Fruit fly (Drosophila melanogaster) whole organism, embryonic: ENCODE measurements around the gene CG46439.

ENCODE experiments used
- Atf6 ChIP-seq: fragments of 200-800 bp; sonication (Bioruptor generic); IDR thresholded peaks from 2 replicates; pipeline ENCODE4 v1.3.6; 2022; ENCODE audit warnings: missing biosample characterization, missing genetic modification characterization
- CG10462 ChIP-seq: fragments of 200-800 bp; sonication (Bioruptor generic); optimal IDR thresholded peaks from 2 replicates; lab custom pipeline; 2016; ENCODE audit warnings: missing biosample characterization, missing genetic modification characterization
- CG12155 ChIP-seq: fragments of 200-800 bp; sonication (Bioruptor generic); optimal IDR thresholded peaks from 3 replicates; lab custom pipeline; 2016; ENCODE audit warnings: missing biosample characterization, missing genetic modification characterization
- CG12219 ChIP-seq: fragments of 200-800 bp; sonication (Bioruptor generic); optimal IDR thresholded peaks from 3 replicates; lab custom pipeline; 2018; ENCODE audit warnings: missing biosample characterization, mild to moderate bottlenecking, missing genetic modification characterization
- CG12236 ChIP-seq: fragments of 200-800 bp; sonication (Bioruptor generic); optimal IDR thresholded peaks from 2 replicates; lab custom pipeline; 2016; ENCODE audit warnings: missing biosample characterization, missing genetic modification characterization
- CG12391 ChIP-seq: fragments of 200-800 bp; sonication (Bioruptor generic); optimal IDR thresholded peaks from 3 replicates; lab custom pipeline; 2018; ENCODE audit warnings: missing biosample characterization, mild to moderate bottlenecking, missing genetic modification characterization, moderate library complexity
- CG12942 ChIP-seq: fragments of 200-800 bp; sonication (Bioruptor generic); optimal IDR thresholded peaks from 3 replicates; lab custom pipeline; 2016; ENCODE audit warnings: missing biosample characterization, missing genetic modification characterization
- CG16779 ChIP-seq: fragments of 200-800 bp; sonication (Bioruptor generic); IDR thresholded peaks from 2 replicates; pipeline ENCODE4 v1.3.6; 2022; ENCODE audit warnings: missing biosample characterization, missing genetic modification characterization
- CG17385 ChIP-seq: fragments of 200-800 bp; sonication (Bioruptor generic); optimal IDR thresholded peaks from 3 replicates; lab custom pipeline; 2018; ENCODE audit warnings: missing biosample characterization, mild to moderate bottlenecking, missing genetic modification characterization
- CG30020 ChIP-seq: fragments of 200-800 bp; optimal IDR thresholded peaks from 2 replicates; lab custom pipeline; 2019; ENCODE audit warnings: missing biosample characterization, mild to moderate bottlenecking, missing genetic modification characterization, moderate library complexity
- CG30403 ChIP-seq: fragments of 200-800 bp; sonication (Bioruptor generic); optimal IDR thresholded peaks from 3 replicates; lab custom pipeline; 2016; ENCODE audit warnings: missing biosample characterization, missing genetic modification characterization
- CG3281 ChIP-seq: fragments of 200-800 bp; sonication (Bioruptor generic); optimal IDR thresholded peaks from 3 replicates; lab custom pipeline; 2017; ENCODE audit warnings: missing biosample characterization, mild to moderate bottlenecking, missing genetic modification characterization
- CG33213 ChIP-seq: fragments of 200-800 bp; sonication (Bioruptor generic); optimal IDR thresholded peaks from 3 replicates; lab custom pipeline; 2016; ENCODE audit warnings: missing biosample characterization, missing genetic modification characterization
- CG34376 ChIP-seq: fragments of 200-800 bp; sonication (Bioruptor generic); optimal IDR thresholded peaks from 2 replicates; lab custom pipeline; 2018; ENCODE audit warnings: missing biosample characterization, mild to moderate bottlenecking, missing genetic modification characterization
- CG4360 ChIP-seq: fragments of 200-800 bp; sonication (Bioruptor generic); IDR thresholded peaks from 2 replicates; pipeline ENCODE4 v1.3.6; 2022; ENCODE audit warnings: missing biosample characterization, missing genetic modification characterization
- CG6689 ChIP-seq: fragments of 200-800 bp; sonication (Bioruptor generic); IDR thresholded peaks from 2 replicates; pipeline ENCODE4 v1.3.6; 2022; ENCODE audit warnings: missing biosample characterization, missing genetic modification characterization
- CG7786 ChIP-seq: fragments of 200-800 bp; sonication (Bioruptor generic); optimal IDR thresholded peaks from 2 replicates; lab custom pipeline; 2016; ENCODE audit warnings: missing biosample characterization, missing genetic modification characterization
- CG8089 ChIP-seq: fragments of 200-800 bp; sonication (Bioruptor generic); optimal IDR thresholded peaks from 3 replicates; lab custom pipeline; 2016; ENCODE audit warnings: missing biosample characterization, missing genetic modification characterization
- CG8924 ChIP-seq: fragments of 200-800 bp; optimal IDR thresholded peaks from 3 replicates; lab custom pipeline; 2019; ENCODE audit warnings: missing biosample characterization, mild to moderate bottlenecking, missing genetic modification characterization, moderate library complexity
- Dfd ChIP-seq, 2 experiments: fragments of >200 bp; optimal IDR thresholded peaks; 2 replicates each; lab custom pipeline; 2017; ENCODE audit warnings: missing biosample characterization in 2 of 2, missing genetic modification characterization in 2 of 2
- Dip2 ChIP-seq: fragments of 200-800 bp; sonication (Bioruptor generic); IDR thresholded peaks from 2 replicates; pipeline ENCODE4 v1.3.6; 2022; ENCODE audit warnings: missing biosample characterization, missing genetic modification characterization
- Dref ChIP-seq: fragments of 200-800 bp; sonication (Bioruptor generic); IDR thresholded peaks from 2 replicates; pipeline ENCODE4 v1.3.6; 2022; ENCODE audit warnings: missing biosample characterization, missing genetic modification characterization
- Ets97D ChIP-seq: fragments of 200-800 bp; sonication (Bioruptor generic); optimal IDR thresholded peaks from 3 replicates; lab custom pipeline; 2016; ENCODE audit warnings: missing biosample characterization, missing genetic modification characterization
- Fer1 ChIP-seq: fragments of 200-800 bp; sonication (Bioruptor generic); optimal IDR thresholded peaks from 2 replicates; lab custom pipeline; 2017; ENCODE audit warnings: missing biosample characterization, mild to moderate bottlenecking, missing genetic modification characterization
- Fer2 ChIP-seq: fragments of 200-800 bp; sonication (Bioruptor generic); optimal IDR thresholded peaks from 2 replicates; lab custom pipeline; 2018; ENCODE audit warnings: missing biosample characterization, mild to moderate bottlenecking, missing genetic modification characterization, moderate library complexity
- GATAe ChIP-seq: fragments of 200-800 bp; sonication (Bioruptor generic); conservative IDR thresholded peaks from 2 replicates; pipeline ENCODE4 v1.3.6; 2022; ENCODE audit warnings: missing biosample characterization, missing genetic modification characterization
- HmgZ ChIP-seq: fragments of 200-800 bp; sonication (Bioruptor generic); optimal IDR thresholded peaks from 2 replicates; lab custom pipeline; 2018; ENCODE audit warnings: missing biosample characterization, mild to moderate bottlenecking, missing genetic modification characterization
- Hmr ChIP-seq: fragments of 200-800 bp; sonication (Bioruptor generic); optimal IDR thresholded peaks from 3 replicates; lab custom pipeline; 2017; ENCODE audit warnings: mild to moderate bottlenecking, missing biosample characterization, missing genetic modification reagents, missing genetic modification characterization
- Hsf ChIP-seq: fragments of 200-800 bp; sonication (Bioruptor generic); optimal IDR thresholded peaks from 3 replicates; lab custom pipeline; 2016; ENCODE audit warnings: missing biosample characterization, missing genetic modification characterization
- Nf-YC ChIP-seq: fragments of 200-800 bp; optimal IDR thresholded peaks from 3 replicates; lab custom pipeline; 2019; ENCODE audit warnings: missing biosample characterization, mild to moderate bottlenecking, missing genetic modification characterization, moderate library complexity
- Oli ChIP-seq: fragments of 200-800 bp; sonication (Bioruptor generic); optimal IDR thresholded peaks from 2 replicates; lab custom pipeline; 2018; ENCODE audit warnings: missing biosample characterization, mild to moderate bottlenecking, missing genetic modification characterization, moderate library complexity
- Optix ChIP-seq: fragments of 200-800 bp; sonication (Bioruptor generic); IDR thresholded peaks from 3 replicates; pipeline ENCODE4 v1.3.6; 2022; ENCODE audit warnings: missing biosample characterization, missing genetic modification characterization
- Poxn ChIP-seq: fragments of 200-800 bp; sonication (Bioruptor generic); IDR thresholded peaks from 2 replicates; pipeline ENCODE4 v1.3.6; 2022; ENCODE audit warnings: missing biosample characterization, missing genetic modification characterization
- Scr ChIP-seq: fragments of 200-800 bp; sonication (Bioruptor generic); IDR thresholded peaks from 2 replicates; pipeline ENCODE4 v1.3.6; 2022; ENCODE audit warnings: missing biosample characterization, missing genetic modification characterization; ENCODE audit not compliant: partially characterized antibody
- Xbp1 ChIP-seq: fragments of 200-800 bp; sonication (Bioruptor generic); optimal IDR thresholded peaks from 3 replicates; lab custom pipeline; 2016; ENCODE audit warnings: missing biosample characterization, mild to moderate bottlenecking, missing genetic modification characterization
- ac ChIP-seq: fragments of 200-800 bp; sonication (Bioruptor generic); optimal IDR thresholded peaks from 3 replicates; lab custom pipeline; 2017; ENCODE audit warnings: missing biosample characterization, mild to moderate bottlenecking, missing genetic modification characterization
- bcd ChIP-seq: fragments of 200-800 bp; sonication (Bioruptor generic); optimal IDR thresholded peaks from 2 replicates; lab custom pipeline; 2017; ENCODE audit warnings: missing biosample characterization, mild to moderate bottlenecking, missing genetic modification characterization
- btn ChIP-seq: fragments of 200-800 bp; sonication (Bioruptor generic); optimal IDR thresholded peaks from 2 replicates; lab custom pipeline; 2016; ENCODE audit warnings: missing biosample characterization, missing genetic modification characterization
- chif ChIP-seq, 2 experiments: fragments of 200-800 bp; sonication (Bioruptor generic); optimal IDR thresholded peaks; 3 replicates each; lab custom pipeline; 2016; ENCODE audit warnings: missing biosample characterization in 2 of 2, missing genetic modification characterization in 2 of 2
- gcm ChIP-seq: fragments of 200-800 bp; sonication (Bioruptor generic); optimal IDR thresholded peaks from 2 replicates; lab custom pipeline; 2019; ENCODE audit warnings: missing biosample characterization, mild to moderate bottlenecking, missing genetic modification characterization, moderate library complexity
- grn ChIP-seq: fragments of 200-800 bp; sonication (Bioruptor generic); optimal IDR thresholded peaks from 3 replicates; lab custom pipeline; 2017; ENCODE audit warnings: missing biosample characterization, missing genetic modification characterization
- inv ChIP-seq: fragments of 200-800 bp; sonication (Bioruptor generic); IDR thresholded peaks from 2 replicates; pipeline ENCODE4 v1.3.6; 2022; ENCODE audit warnings: missing biosample characterization, missing genetic modification characterization; ENCODE audit not compliant: partially characterized antibody
- lbe ChIP-seq: fragments of 200-800 bp; sonication (Bioruptor generic); optimal IDR thresholded peaks from 2 replicates; lab custom pipeline; 2016; ENCODE audit warnings: missing biosample characterization, mild to moderate bottlenecking, missing genetic modification characterization
- lmd ChIP-seq: fragments of 200-800 bp; sonication (Bioruptor generic); IDR thresholded peaks from 2 replicates; pipeline ENCODE4 v1.3.6; 2022; ENCODE audit warnings: missing biosample characterization, missing genetic modification characterization
- luna ChIP-seq: fragments of 200-800 bp; sonication (Bioruptor generic); optimal IDR thresholded peaks from 2 replicates; lab custom pipeline; 2016; ENCODE audit warnings: missing biosample characterization, missing genetic modification characterization
- prd ChIP-seq, 3 experiments: fragments of >200 bp in 2 of 3; fragments of 200-800 bp in 1 of 3; sonication (Bioruptor generic) in 1 of 3; optimal IDR thresholded peaks in 2 of 3; IDR thresholded peaks in 1 of 3; 2 replicates in 2 of 3; 3 replicates in 1 of 3; pipeline versions ENCODE4 v1.3.6 to Lab custom; 2017 to 2022; ENCODE audit warnings: missing biosample characterization in 1 of 3, missing genetic modification characterization in 1 of 3
- repo ChIP-seq: fragments of 200-800 bp; sonication (Bioruptor generic); optimal IDR thresholded peaks from 2 replicates; lab custom pipeline; 2016; ENCODE audit warnings: missing biosample characterization, missing genetic modification characterization
- stc ChIP-seq: fragments of 200-800 bp; sonication (Bioruptor generic); IDR thresholded peaks from 2 replicates; pipeline ENCODE4 v1.3.6; 2022; ENCODE audit warnings: missing biosample characterization, missing genetic modification characterization
- ttk ChIP-seq: fragments of 200-800 bp; sonication (Bioruptor generic); IDR thresholded peaks from 2 replicates; pipeline ENCODE4 v2.1.2; 2022; ENCODE audit warnings: missing biosample characterization, missing genetic modification characterization
- usp ChIP-seq: fragments of >200 bp; optimal IDR thresholded peaks from 2 replicates; lab custom pipeline; 2017; ENCODE audit warnings: missing biosample characterization, missing genetic modification characterization
- yki ChIP-seq: fragments of >200 bp; optimal IDR thresholded peaks from 3 replicates; lab custom pipeline; 2018
- zfh1 ChIP-seq: fragments of 200-800 bp; sonication (Bioruptor generic); IDR thresholded peaks from 3 replicates; pipeline ENCODE4 v1.3.6; 2022; ENCODE audit warnings: missing biosample characterization, missing genetic modification characterization

The CG46439 gene

dm6 chr3L:11070372-11070854, 25.6 kb downstream of the CG46439 start, which contains the start of gene Mocs1 (continued):
- TF ChIP-seq prd (optimal IDR thresholded peaks at IDR 0.05; lab: Kevin White, UChicago) (no peak), prd (GFP tag; IDR thresholded peaks at IDR 0.05; lab: Robert Waterston, UW) (no peak), CG6689 (GFP tag; lab: Robert Waterston, UW) (no peak), CG34376 (peak; percentile 65), CG17385 (GFP tag; lab: Kevin White, UChicago) (no peak), Poxn (GFP tag; lab: Robert Waterston, UW) (no peak), inv (GFP tag; lab: Robert Waterston, UW) (no peak), CG12236 (GFP tag; lab: Kevin White, UChicago) (no peak), Fer2 (no peak), Nf-YC (tag; lab: Kevin White, UChicago) (peak; percentile 38), CG33213 (no peak), CG12219 (GFP tag; lab: Kevin White, UChicago) (no peak), CG12942 (GFP tag; lab: Kevin White, UChicago) (no peak), CG10462 (GFP tag; lab: Kevin White, UChicago) (no peak), CG8924 (tag; lab: Kevin White, UChicago) (no peak), Hsf (GFP tag; lab: Kevin White, UChicago) (no peak), Hmr (peak; percentile 22), usp (GFP tag; lab: Kevin White, UChicago) (no peak), CG30403 (GFP tag; lab: Kevin White, UChicago) (no peak), gcm (GFP tag; lab: Kevin White, UChicago) (no peak), CG4360 (no peak), luna (no peak), Oli (tag; lab: Kevin White, UChicago) (no peak), Optix (GFP tag; lab: Robert Waterston, UW) (no peak), HmgZ (peak; percentile 38), Dip2 (GFP tag; lab: Robert Waterston, UW) (no peak), lbe (no peak), CG16779 (GFP tag; lab: Robert Waterston, UW) (no peak), yki (lab: Kevin White, UChicago) (no peak), Dref (GFP tag; lab: Robert Waterston, UW) (no peak), bcd (GFP tag; lab: Kevin White, UChicago) (no peak), Atf6 (GFP tag; lab: Robert Waterston, UW) (0 out of 2 replicates have a peak, but pooled peaks have one; percentile 43), Scr (GFP tag; lab: Robert Waterston, UW) (no peak), Fer1 (GFP tag; lab: Kevin White, UChicago) (peak; percentile 41), CG30020 (no peak), ttk (GFP tag; lab: Robert Waterston, UW) (peak; percentile 26; the same call in 1 of the 2 replicates), CG3281 (GFP tag; lab: Kevin White, UChicago) (no peak), chif (GFP tag; optimal IDR thresholded peaks at IDR 0.05; lab: Kevin White, UChicago) (no peak), btn (GFP tag; lab: Kevin White, UChicago) (no peak), lmd (GFP tag; lab: Robert Waterston, UW) (no peak), repo (GFP tag; lab: Kevin White, UChicago) (no peak), CG8089 (no peak), stc (GFP tag; lab: Robert Waterston, UW) (no peak), ac (GFP tag; lab: Kevin White, UChicago) (no peak), CG12155 (GFP tag; lab: Kevin White, UChicago) (no peak), CG7786 (GFP tag; lab: Kevin White, UChicago) (no peak), zfh1 (no peak), grn (GFP tag; lab: Kevin White, UChicago) (no peak), Ets97D (GFP tag; lab: Kevin White, UChicago) (no peak), Dfd (GFP tag; optimal IDR thresholded peaks at IDR 0.05; lab: Kevin White, UChicago) (no peak), GATAe (GFP tag; lab: Robert Waterston, UW) (no peak), Xbp1 (GFP tag; lab: Kevin White, UChicago) (no peak), CG12391 (tag; lab: Kevin White, UChicago) (no peak)
